Worm (Caenorhabditis elegans) whole organism, L1 larva: Measurements from ENCODE around the gene ceh-86.

Experiments
- dsc-1 ChIP-seq: sonication (generic microtip); optimal IDR thresholded peaks from 2 replicates; lab custom pipeline; 2016; ENCODE audit warnings: mild to moderate bottlenecking, missing genetic modification characterization, missing compliant biosample characterization
- elt-3 ChIP-seq, 6 experiments: fragments of 150-350 bp in 1 of 6; sonication (generic microtip); optimal IDR thresholded peaks; 2 replicates each; lab custom pipeline; 2017 to 2018; ENCODE audit warnings: missing biosample characterization in 6 of 6, missing genetic modification characterization in 6 of 6, inconsistent platforms in 1 of 6
- lir-3 ChIP-seq: sonication (generic microtip); optimal IDR thresholded peaks from 2 replicates; lab custom pipeline; 2016; ENCODE audit warnings: mild to moderate bottlenecking, missing genetic modification characterization, moderate library complexity, missing compliant biosample characterization; ENCODE audit not compliant: poor library complexity
- skn-1 ChIP-seq: fragments of 150-350 bp; optimal IDR thresholded peaks from 2 replicates; lab custom pipeline; 2014; ENCODE audit warnings: missing biosample characterization, missing genetic modification characterization
- unc-130 ChIP-seq: fragments of 150-350 bp; optimal IDR thresholded peaks from 2 replicates; lab custom pipeline; 2017; ENCODE audit warnings: missing biosample characterization, missing genetic modification characterization, inconsistent platforms
- ztf-11 ChIP-seq, 2 experiments: sonication (generic microtip); optimal IDR thresholded peaks; 2 replicates each; lab custom pipeline; 2016 to 2017; ENCODE audit warnings: missing genetic modification characterization in 2 of 2, missing biosample characterization in 1 of 2, missing compliant biosample characterization in 1 of 2

- TF ChIP-seq elt-3 (tag; optimal IDR thresholded peaks at IDR 0.05; lab: Kevin White, UChicago) (no peak), skn-1 (no peak), dsc-1 (no peak), lir-3 (no peak), unc-130 (no peak), ztf-11 (tag; optimal IDR thresholded peaks at IDR 0.05; lab: Kevin White, UChicago) (no peak)
Observed at ce11 chrII:2421185-2421584, 10.7 kb downstream of the ceh-86 start.
